Fruit fly (Drosophila melanogaster): ENCODE results near the gene CG9147.

DNA sequence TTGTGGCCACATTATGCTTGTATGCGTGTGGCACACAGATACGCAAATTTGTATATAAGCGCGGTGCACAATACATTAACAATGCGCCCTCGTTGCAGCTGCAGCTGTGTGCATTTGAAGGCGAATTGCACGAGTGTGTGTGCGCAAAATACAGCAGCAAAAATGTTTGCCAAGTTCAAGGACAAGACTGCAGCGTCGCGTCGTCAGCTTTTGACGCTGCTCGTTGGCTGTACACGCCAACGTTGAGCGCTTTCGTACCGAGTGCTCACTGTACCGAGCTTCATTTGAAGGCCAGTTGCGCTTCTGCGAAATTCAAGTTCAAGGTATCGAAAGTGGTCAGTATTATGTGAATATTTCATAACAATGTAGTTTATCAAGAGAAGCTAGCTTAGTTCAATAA, 21.0 kb downstream of the CG9147 start:
- TF ChIP-seq bab1 (GFP tag; optimal IDR thresholded peaks at IDR 0.05) (no peak), kay (GFP tag; ENCODE audit: borderline replicate concordance) (no peak), CG12768 (GFP tag; optimal IDR thresholded peaks at IDR 0.05) (peak; percentile 20), CG7101 (tag; optimal IDR thresholded peaks at IDR 0.05) (no peak), Mnt (GFP tag; optimal IDR thresholded peaks at IDR 0.05) (no peak), cnc (optimal IDR thresholded peaks at IDR 0.05) (no peak), CG5204 (GFP tag; optimal IDR thresholded peaks at IDR 0.05) (no peak), CG1620 (GFP tag; optimal IDR thresholded peaks at IDR 0.05) (no peak), CG11617 (GFP tag; optimal IDR thresholded peaks at IDR 0.05) (no peak)
